Worm (Caenorhabditis elegans): Measurements from ENCODE around the gene mes-4.

mes-4 gene

ce11 chrV:13396426-13396825, 40.9 kb downstream of the mes-4 start:
- TF ChIP-seq sptf-1 (tag; optimal IDR thresholded peaks at IDR 0.05) = peak; percentile 81
- TF ChIP-seq bed-3 (GFP tag; optimal IDR thresholded peaks at IDR 0.05) = no peak
- peak; percentile 74 for TF ChIP-seq mls-2 (tag; optimal IDR thresholded peaks at IDR 0.05)
- TF ChIP-seq ham-2 (GFP tag; optimal IDR thresholded peaks at IDR 0.05) = peak; percentile 27
- TF ChIP-seq mep-1 (tag; optimal IDR thresholded peaks at IDR 0.05) = peak; percentile 55
- no peak for TF ChIP-seq snpc-4 (tag; optimal IDR thresholded peaks at IDR 0.05)
- no peak for TF ChIP-seq lsy-2 (tag; optimal IDR thresholded peaks at IDR 0.05)
- TF ChIP-seq tbx-8 (GFP tag; optimal IDR thresholded peaks at IDR 0.05) = peak; percentile 45
- peak; percentile 66 for TF ChIP-seq unc-120 (tag; optimal IDR thresholded peaks at IDR 0.05; ENCODE audit: poor library complexity, severe bottlenecking)
- TF ChIP-seq ces-1 (GFP tag; optimal IDR thresholded peaks at IDR 0.05) = peak; percentile 74
- no peak for TF ChIP-seq ceh-43 (GFP tag; optimal IDR thresholded peaks at IDR 0.05)
- peak; percentile 49 for TF ChIP-seq cnd-1 (tag; optimal IDR thresholded peaks at IDR 0.05)
- peak; percentile 55 for TF ChIP-seq hlh-1 (tag; optimal IDR thresholded peaks at IDR 0.05)
- peak; percentile 48 for TF ChIP-seq nhr-2 (tag; optimal IDR thresholded peaks at IDR 0.05)
- TF ChIP-seq unc-62 (GFP tag; optimal IDR thresholded peaks at IDR 0.05) = peak; percentile 15
- TF ChIP-seq M03D4.4 (tag; optimal IDR thresholded peaks at IDR 0.05) = peak; percentile 66
- TF ChIP-seq drap-1 (GFP tag; optimal IDR thresholded peaks at IDR 0.05) = peak; percentile 51
- TF ChIP-seq elt-1 (tag; optimal IDR thresholded peaks at IDR 0.05; ENCODE audit: borderline replicate concordance, insufficient read depth) = no peak

- TF ChIP-seq sptf-1 (tag; optimal IDR thresholded peaks at IDR 0.05) (peak; percentile 2), bed-3 (GFP tag; optimal IDR thresholded peaks at IDR 0.05) (no peak), ztf-11 (tag; optimal IDR thresholded peaks at IDR 0.05) (no peak), unc-62 (GFP tag; optimal IDR thresholded peaks at IDR 0.05) (peak; percentile 64), flh-1 (GFP tag; optimal IDR thresholded peaks at IDR 0.05) (no peak), ces-1 (GFP tag; optimal IDR thresholded peaks at IDR 0.05) (peak; percentile 12), mab-5 (tag; optimal IDR thresholded peaks at IDR 0.05) (no peak), lin-13 (tag; optimal IDR thresholded peaks at IDR 0.05) (no peak), lsy-2 (tag; optimal IDR thresholded peaks at IDR 0.05) (no peak), nhr-237 (tag; optimal IDR thresholded peaks at IDR 0.05) (no peak), hlh-1 (tag; optimal IDR thresholded peaks at IDR 0.05) (no peak), unc-120 (tag; optimal IDR thresholded peaks at IDR 0.05; ENCODE audit: poor library complexity, severe bottlenecking) (no peak), mls-2 (tag; optimal IDR thresholded peaks at IDR 0.05) (no peak), M03D4.4 (tag; optimal IDR thresholded peaks at IDR 0.05) (no peak), blmp-1 (tag; optimal IDR thresholded peaks at IDR 0.05) (no peak), nhr-76 (tag; optimal IDR thresholded peaks at IDR 0.05) (no peak), snpc-4 (tag; optimal IDR thresholded peaks at IDR 0.05) (no peak), pha-4 (tag; optimal IDR thresholded peaks at IDR 0.05) (no peak), unc-39 (tag; optimal IDR thresholded peaks at IDR 0.05) (no peak), elt-3 (tag; optimal IDR thresholded peaks at IDR 0.05) (no peak), tbx-8 (GFP tag; optimal IDR thresholded peaks at IDR 0.05) (no peak), nhr-12 (tag; optimal IDR thresholded peaks at IDR 0.05) (no peak)
These were observed 42.4 kb downstream of the mes-4 start for ce11 chrV:13394968-13395367.

- TF ChIP-seq unc-62 (GFP tag; optimal IDR thresholded peaks at IDR 0.05) (peak; percentile 17), cnd-1 (tag; optimal IDR thresholded peaks at IDR 0.05) (peak; percentile 42), drap-1 (GFP tag; optimal IDR thresholded peaks at IDR 0.05) (peak; percentile 19), ceh-43 (GFP tag; optimal IDR thresholded peaks at IDR 0.05) (no peak), hlh-1 (tag; optimal IDR thresholded peaks at IDR 0.05) (peak; percentile 86), elt-1 (tag; optimal IDR thresholded peaks at IDR 0.05; ENCODE audit: borderline replicate concordance, insufficient read depth) (peak; percentile 32), mls-2 (tag; optimal IDR thresholded peaks at IDR 0.05) (no peak), zip-8 (tag; optimal IDR thresholded peaks at IDR 0.05) (peak; percentile 8), ham-2 (GFP tag; optimal IDR thresholded peaks at IDR 0.05) (peak; percentile 61), ceh-39 (tag; optimal IDR thresholded peaks at IDR 0.05) (no peak), bed-3 (GFP tag; optimal IDR thresholded peaks at IDR 0.05) (no peak), sptf-1 (tag; optimal IDR thresholded peaks at IDR 0.05) (peak; percentile 46), tbx-8 (GFP tag; optimal IDR thresholded peaks at IDR 0.05) (no peak), M03D4.4 (tag; optimal IDR thresholded peaks at IDR 0.05) (peak; percentile 52), unc-120 (tag; optimal IDR thresholded peaks at IDR 0.05; ENCODE audit: poor library complexity, severe bottlenecking) (peak; percentile 91), mep-1 (tag; optimal IDR thresholded peaks at IDR 0.05) (no peak), lin-13 (tag; optimal IDR thresholded peaks at IDR 0.05) (no peak), flh-1 (GFP tag; optimal IDR thresholded peaks at IDR 0.05) (peak; percentile 39), ces-1 (GFP tag; optimal IDR thresholded peaks at IDR 0.05) (peak; percentile 12), ceh-83 (GFP tag; optimal IDR thresholded peaks at IDR 0.05) (no peak), nhr-28 (tag; optimal IDR thresholded peaks at IDR 0.05) (no peak), nhr-76 (tag; optimal IDR thresholded peaks at IDR 0.05) (no peak), lin-32 (GFP tag; optimal IDR thresholded peaks at IDR 0.05) (no peak)
These were observed 44.0 kb downstream of the mes-4 start for ce11 chrV:13393333-13393803.

Data from whole organism, mixed stage, embryonic.